Worm (Caenorhabditis elegans) whole organism, L4 larva: ENCODE results near the gene F52D2.5.

Experiments used
- F44E2.7 ChIP-seq: fragments of 200-800 bp; sonication (Bioruptor generic); IDR thresholded peaks from 2 replicates; pipeline ENCODE4 v2.1.2; 2022; ENCODE audit warnings: missing genetic modification characterization, missing compliant biosample characterization
- F49E8.2 ChIP-seq: sonication (generic microtip); optimal IDR thresholded peaks from 2 replicates; lab custom pipeline; 2016; ENCODE audit warnings: missing compliant biosample characterization, mild to moderate bottlenecking, missing genetic modification characterization, borderline replicate concordance
- T26A8.4 ChIP-seq: fragments of 200-800 bp; sonication (Bioruptor generic); IDR thresholded peaks from 2 replicates; pipeline ENCODE4 v1.3.6; 2022; ENCODE audit warnings: missing genetic modification characterization, missing compliant biosample characterization
- Y48G9A.11 ChIP-seq: fragments of 200-800 bp; sonication (Bioruptor generic); IDR thresholded peaks from 2 replicates; pipeline ENCODE4 v1.3.6; 2022; ENCODE audit warnings: missing genetic modification reagents, missing genetic modification characterization, missing compliant biosample characterization
- Y5F2A.4 ChIP-seq: fragments of 200-800 bp; sonication (Bioruptor generic); optimal IDR thresholded peaks from 2 replicates; lab custom pipeline; 2018; ENCODE audit warnings: mild to moderate bottlenecking, missing genetic modification characterization, missing compliant biosample characterization
- ZK337.2 ChIP-seq: fragments of 200-800 bp; sonication (Bioruptor generic); IDR thresholded peaks from 2 replicates; pipeline ENCODE4 v1.3.6; 2022; ENCODE audit warnings: missing genetic modification reagents, missing genetic modification characterization, missing compliant biosample characterization
- aha-1 ChIP-seq: fragments of 150-350 bp; peaks from one replicate; lab custom pipeline; 2014; ENCODE audit warnings: missing biosample characterization, missing genetic modification characterization
- ama-1 ChIP-seq: fragments of 150-350 bp; optimal IDR thresholded peaks from 2 replicates; lab custom pipeline; 2014; ENCODE audit warnings: inconsistent platforms, mixed read lengths
- arid-1 ChIP-seq: fragments of 200-800 bp; sonication (Bioruptor generic); conservative IDR thresholded peaks from 2 replicates; pipeline ENCODE4 v1.3.6; 2022; ENCODE audit warnings: missing genetic modification reagents, missing genetic modification characterization, missing compliant biosample characterization
- ceh-20 ChIP-seq: fragments of 200-800 bp; sonication (Bioruptor generic); IDR thresholded peaks from 2 replicates; pipeline ENCODE4 v1.3.6; 2022; ENCODE audit warnings: missing genetic modification reagents, missing genetic modification characterization, missing compliant biosample characterization
- ceh-62 ChIP-seq: sonication (generic microtip); optimal IDR thresholded peaks from 2 replicates; lab custom pipeline; 2017; ENCODE audit warnings: missing biosample characterization, missing genetic modification characterization
- ctbp-1 ChIP-seq: fragments of 200-800 bp; sonication (Bioruptor generic); IDR thresholded peaks from 2 replicates; pipeline ENCODE4 v1.3.6; 2022; ENCODE audit warnings: missing genetic modification reagents, missing genetic modification characterization, missing compliant biosample characterization
- daf-19 ChIP-seq: fragments of 200-800 bp; sonication (Bioruptor generic); conservative IDR thresholded peaks from 2 replicates; pipeline ENCODE4 v1.3.6; 2022; ENCODE audit warnings: missing genetic modification characterization, missing compliant biosample characterization
- dmd-9 ChIP-seq: fragments of 200-800 bp; sonication (Bioruptor generic); IDR thresholded peaks from 2 replicates; pipeline ENCODE4 v1.3.6; 2022; ENCODE audit warnings: missing genetic modification reagents, missing genetic modification characterization, missing compliant biosample characterization
- dpl-1 ChIP-seq: fragments of 150-350 bp; optimal IDR thresholded peaks from 2 replicates; lab custom pipeline; 2014; ENCODE audit warnings: missing biosample characterization, missing genetic modification reagents, missing genetic modification characterization
- duxl-1 ChIP-seq: sonication (generic microtip); optimal IDR thresholded peaks from 2 replicates; lab custom pipeline; 2016; ENCODE audit warnings: mild to moderate bottlenecking, missing genetic modification characterization, moderate library complexity, missing compliant biosample characterization; ENCODE audit not compliant: poor library complexity
- egl-43 ChIP-seq: fragments of 200-800 bp; sonication (Bioruptor generic); IDR thresholded peaks from 2 replicates; pipeline ENCODE4 v1.3.6; 2022; ENCODE audit warnings: missing genetic modification reagents, missing genetic modification characterization, missing compliant biosample characterization
- hlh-30 ChIP-seq: sonication (generic microtip); optimal IDR thresholded peaks from 2 replicates; lab custom pipeline; 2017; ENCODE audit warnings: antibody characterized with exemption, mild to moderate bottlenecking, missing genetic modification characterization, missing compliant biosample characterization; ENCODE audit not compliant: insufficient read depth
- hmg-1.1 ChIP-seq: fragments of 200-800 bp; sonication (Bioruptor generic); IDR thresholded peaks from 2 replicates; pipeline ENCODE4 v1.3.6; 2022; ENCODE audit warnings: missing genetic modification reagents, missing genetic modification characterization, missing compliant biosample characterization
- jun-1 ChIP-seq: fragments of 150-350 bp; optimal IDR thresholded peaks from 2 replicates; lab custom pipeline; 2014; ENCODE audit warnings: missing biosample characterization, missing genetic modification reagents, missing genetic modification characterization
- lin-1 ChIP-seq: fragments of 200-800 bp; sonication (Bioruptor generic); IDR thresholded peaks from 2 replicates; pipeline ENCODE4 v1.3.6; 2022; ENCODE audit warnings: missing genetic modification reagents, missing genetic modification characterization, missing compliant biosample characterization
- lin-29 ChIP-seq: fragments of 200-800 bp; sonication (Bioruptor generic); IDR thresholded peaks from 2 replicates; pipeline ENCODE4 v1.3.6; 2022; ENCODE audit warnings: missing genetic modification reagents, missing genetic modification characterization, missing compliant biosample characterization
- mdl-1 ChIP-seq, 2 experiments: fragments of 150-350 bp in 1 of 2; sonication (generic microtip) in 1 of 2; optimal IDR thresholded peaks; 2 replicates each; lab custom pipeline; 2014 to 2017; ENCODE audit warnings: missing biosample characterization in 2 of 2, missing genetic modification characterization in 2 of 2
- mep-1 ChIP-seq: fragments of 150-350 bp; sonication (generic microtip); optimal IDR thresholded peaks from 3 replicates; lab custom pipeline; 2014; ENCODE audit warnings: missing biosample characterization, missing genetic modification characterization
- mes-2 ChIP-seq: sonication (generic microtip); optimal IDR thresholded peaks from 2 replicates; lab custom pipeline; 2016; ENCODE audit warnings: missing genotype, mild to moderate bottlenecking, missing genetic modification characterization, missing compliant biosample characterization; ENCODE audit not compliant: poor library complexity, severe bottlenecking
- mxl-2 ChIP-seq: fragments of 200-800 bp; sonication (Bioruptor generic); conservative IDR thresholded peaks from 2 replicates; pipeline ENCODE4 v1.3.6; 2022; ENCODE audit warnings: missing genetic modification reagents, missing genetic modification characterization, missing compliant biosample characterization
- nhr-10 ChIP-seq: fragments of 150-350 bp; optimal IDR thresholded peaks from 2 replicates; lab custom pipeline; 2014; ENCODE audit warnings: missing biosample characterization, missing genetic modification characterization
- nhr-11 ChIP-seq: fragments of 150-350 bp; optimal IDR thresholded peaks from 2 replicates; lab custom pipeline; 2014; ENCODE audit warnings: missing biosample characterization, missing genetic modification characterization
- nhr-28 ChIP-seq: fragments of 150-350 bp; optimal IDR thresholded peaks from 2 replicates; lab custom pipeline; 2014; ENCODE audit warnings: missing biosample characterization, missing genetic modification characterization
- nhr-6 ChIP-seq: fragments of 150-350 bp; optimal IDR thresholded peaks from 2 replicates; lab custom pipeline; 2014; ENCODE audit warnings: missing biosample characterization, missing genetic modification characterization
- pha-4 ChIP-seq, 2 experiments: fragments of 150-350 bp in 1 of 2; fragments of 200-800 bp in 1 of 2; sonication (Bioruptor generic) in 1 of 2; IDR thresholded peaks in 1 of 2; optimal IDR thresholded peaks in 1 of 2; 2 replicates each; pipeline versions ENCODE4 v1.3.6 to Lab custom; 2014 to 2022; ENCODE audit warnings: missing genetic modification characterization in 2 of 2, missing genetic modification reagents in 2 of 2, missing biosample characterization in 1 of 2, missing compliant biosample characterization in 1 of 2
- rbr-2 ChIP-seq: sonication (generic microtip); optimal IDR thresholded peaks from 2 replicates; lab custom pipeline; 2016; ENCODE audit warnings: missing genotype, missing genetic modification characterization, missing compliant biosample characterization
- set-16 ChIP-seq: fragments of 200-800 bp; sonication (Bioruptor generic); IDR thresholded peaks from 2 replicates; pipeline ENCODE4 v1.3.6; 2022; ENCODE audit warnings: missing genetic modification reagents, missing genetic modification characterization, missing compliant biosample characterization
- spr-1 ChIP-seq: sonication (generic microtip); optimal IDR thresholded peaks from 2 replicates; lab custom pipeline; 2016; ENCODE audit warnings: mild to moderate bottlenecking, missing genetic modification characterization, missing compliant biosample characterization
- unc-130 ChIP-seq: sonication (generic microtip); optimal IDR thresholded peaks from 2 replicates; lab custom pipeline; 2016; ENCODE audit warnings: missing genetic modification reagents, missing genetic modification characterization, missing compliant biosample characterization
- unc-62 ChIP-seq, 3 experiments: fragments of 150-350 bp in 1 of 3; sonication (generic microtip); optimal IDR thresholded peaks in 2 of 3; peaks in 1 of 3; 1 replicate in 1 of 3; 2 replicates in 2 of 3; lab custom pipeline; 2014 to 2017; ENCODE audit warnings: missing biosample characterization in 3 of 3, missing genetic modification characterization in 3 of 3, missing genetic modification reagents in 3 of 3, missing genotype in 1 of 3
- vab-7 ChIP-seq: fragments of 200-800 bp; sonication (Bioruptor generic); IDR thresholded peaks from 2 replicates; pipeline ENCODE4 v1.3.6; 2022; ENCODE audit warnings: missing genetic modification reagents, missing genetic modification characterization, missing compliant biosample characterization
- zag-1 ChIP-seq: fragments of 150-350 bp; optimal IDR thresholded peaks from 2 replicates; lab custom pipeline; 2014; ENCODE audit warnings: missing biosample characterization, missing genetic modification characterization
- zfp-3 ChIP-seq: fragments of 200-800 bp; sonication (Bioruptor generic); conservative IDR thresholded peaks from 2 replicates; pipeline ENCODE4 v1.3.6; 2022; ENCODE audit warnings: missing genetic modification reagents, missing genetic modification characterization, missing compliant biosample characterization
- zip-2 ChIP-seq: fragments of 150-350 bp; optimal IDR thresholded peaks from 2 replicates; lab custom pipeline; 2014; ENCODE audit warnings: missing biosample characterization, missing genetic modification characterization

Gene F52D2.5

ce11 chrX:1975692-1976091, 1.1 kb upstream of the F52D2.5 start, which contains the start of gene F52D2.6:
Gene F52D2.6 (plus strand): TSS chrX:1975992.
- TF ChIP-seq zfp-3 (GFP tag; lab: Robert Waterston, UW): no peak
- no peak for TF ChIP-seq egl-43 (GFP tag; lab: Robert Waterston, UW)
- no peak for TF ChIP-seq mes-2 (tag; lab: Kevin White, UChicago)
- peak in 1 of 2 experiments; percentile 37 for TF ChIP-seq unc-62 (GFP tag; optimal IDR thresholded peaks at IDR 0.05 in 1 of 2; lab: Kevin White, UChicago)
- no peak for TF ChIP-seq unc-62 (tag; optimal IDR thresholded peaks at IDR 0.05; lab: Kevin White, UChicago)
- TF ChIP-seq, all 104 proteins: peak for 1

ce11 chrX:1972766-1973165, 1.8 kb downstream of the F52D2.5 start:
- TF ChIP-seq F49E8.2 (tag; lab: Kevin White, UChicago) (no peak), Y48G9A.11 (GFP tag; lab: Robert Waterston, UW) (no peak), lin-29 (GFP tag; lab: Robert Waterston, UW) (no peak), jun-1 (tag; lab: Kevin White, UChicago) (no peak), zag-1 (tag; lab: Kevin White, UChicago) (no peak), dmd-9 (GFP tag; lab: Robert Waterston, UW) (no peak), zip-2 (no peak), arid-1 (GFP tag; lab: Robert Waterston, UW) (no peak), nhr-6 (tag; lab: Kevin White, UChicago) (no peak), dpl-1 (GFP tag; lab: Kevin White, UChicago) (no peak), nhr-11 (no peak), aha-1 (tag; lab: Kevin White, UChicago) (no peak), ama-1 (lab: Kevin White, UChicago) (no peak), daf-19 (GFP tag; lab: Robert Waterston, UW) (no peak), unc-130 (GFP tag; lab: Kevin White, UChicago) (no peak), mep-1 (tag; lab: Kevin White, UChicago) (no peak), F44E2.7 (GFP tag; lab: Robert Waterston, UW) (no peak)

DNA sequence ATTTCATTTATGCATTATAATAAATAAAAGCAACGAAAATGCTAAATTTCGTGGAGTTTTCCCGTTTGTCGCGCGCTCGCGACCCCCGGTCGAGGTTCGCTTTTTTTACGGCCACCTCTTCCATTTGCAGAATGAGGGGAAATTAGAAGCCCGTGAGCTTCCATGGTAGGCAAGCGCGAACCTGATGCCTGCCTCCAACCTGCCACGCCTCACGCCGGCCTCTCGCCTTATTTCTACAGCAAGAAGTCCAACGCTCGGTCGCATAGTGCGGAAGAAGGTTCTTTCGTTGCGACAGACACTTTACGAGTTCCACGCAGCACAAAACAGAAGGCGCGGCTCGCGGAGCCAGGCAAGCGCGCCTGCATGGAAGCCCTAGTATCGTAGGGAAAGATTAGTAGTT, 3.0 kb downstream of the F52D2.5 start:
- no peak for TF ChIP-seq ceh-20
- no peak for TF ChIP-seq ZK337.2 (GFP tag; lab: Robert Waterston, UW)
- TF ChIP-seq set-16 (GFP tag; lab: Robert Waterston, UW): peak; percentile 73; the same call in 1 of the 2 replicates
- no peak for TF ChIP-seq spr-1
- TF ChIP-seq Y5F2A.4 (GFP tag; lab: Kevin White, UChicago): no peak
- TF ChIP-seq ctbp-1 (GFP tag; lab: Robert Waterston, UW): no peak
- no peak for TF ChIP-seq T26A8.4 (GFP tag; lab: Robert Waterston, UW)

DNA sequence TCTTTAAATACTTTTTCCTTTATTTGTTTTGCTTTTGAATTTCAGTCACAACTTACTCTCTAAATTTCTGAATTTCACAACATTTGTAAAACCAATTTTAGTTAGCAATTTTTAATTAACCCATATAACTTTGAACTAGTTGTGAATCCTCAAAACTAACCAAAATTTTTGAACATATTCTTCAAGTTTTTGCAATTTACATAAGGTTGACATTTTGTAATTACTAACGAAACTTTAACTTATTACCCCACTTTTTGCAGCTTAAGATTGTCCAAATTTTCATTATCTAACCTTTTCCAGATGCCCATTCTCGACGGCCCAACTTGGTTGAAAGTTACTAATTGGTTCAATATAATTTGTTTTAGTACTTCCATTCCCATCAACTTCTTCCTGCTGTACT, 5.0 kb downstream of the F52D2.5 start, which contains the start of gene str-79:
TSS of gene str-79 (plus strand) at position 301 of the 400 bp plus-strand sequence.
- no peak for TF ChIP-seq mxl-2 (GFP tag; lab: Robert Waterston, UW)
- peak; percentile 84 for TF ChIP-seq aha-1 (tag; lab: Kevin White, UChicago)

- TF ChIP-seq lin-1 (GFP tag; lab: Robert Waterston, UW) (no peak), rbr-2 (peak; percentile 1), hmg-1.1 (GFP tag; lab: Robert Waterston, UW) (peak; percentile 68), Y5F2A.4 (GFP tag; lab: Kevin White, UChicago) (no peak), vab-7 (no peak), pha-4 (GFP tag; IDR thresholded peaks at IDR 0.05; lab: Robert Waterston, UW) (no peak), pha-4 (tag; optimal IDR thresholded peaks at IDR 0.05; lab: Kevin White, UChicago) (no peak), zfp-3 (GFP tag; lab: Robert Waterston, UW) (no peak), aha-1 (tag; lab: Kevin White, UChicago) (peak; percentile 93), ceh-62 (no peak), hlh-30 (tag; lab: Kevin White, UChicago) (peak; percentile 55), mdl-1 (tag; optimal IDR thresholded peaks at IDR 0.05; lab: Kevin White, UChicago) (peak in 1 of 2 experiments; percentile 37), nhr-10 (tag; lab: Kevin White, UChicago) (no peak), dpl-1 (GFP tag; lab: Kevin White, UChicago) (peak; percentile 50), duxl-1 (peak; percentile 95), nhr-6 (tag; lab: Kevin White, UChicago) (peak; percentile 6), nhr-28 (tag; lab: Kevin White, UChicago) (peak; percentile 14)
Observed at ce11 chrX:1964828-1965227, 9.8 kb downstream of the F52D2.5 start.
